Fruit fly (Drosophila melanogaster) whole organism, embryonic: ENCODE results near the gene CG43085.

Source experiments
- Ada2b ChIP-seq: fragments of 200-800 bp; sonication (Bioruptor generic); IDR thresholded peaks from 2 replicates; pipeline ENCODE4 v1.3.6; 2022; ENCODE audit warnings: missing biosample characterization, missing genetic modification characterization
- Aef1 ChIP-seq: fragments of 200-800 bp; sonication (Bioruptor generic); IDR thresholded peaks from 3 replicates; pipeline ENCODE4 v1.3.6; 2022; ENCODE audit warnings: missing biosample characterization, missing genetic modification characterization
- Blimp-1 ChIP-seq: fragments of 200-800 bp; sonication (Bioruptor generic); optimal IDR thresholded peaks from 3 replicates; lab custom pipeline; 2018; ENCODE audit warnings: missing biosample characterization, missing genetic modification characterization, mild to moderate bottlenecking, moderate library complexity, missing genetic modification reagents
- Bteb2 ChIP-seq: fragments of 200-800 bp; sonication (Bioruptor generic); optimal IDR thresholded peaks from 2 replicates; lab custom pipeline; 2016; ENCODE audit warnings: missing biosample characterization, missing genetic modification characterization
- CG10321 ChIP-seq: fragments of 200-800 bp; sonication (Bioruptor generic); IDR thresholded peaks from 2 replicates; pipeline ENCODE4 v1.3.6; 2022; ENCODE audit warnings: missing biosample characterization, missing genetic modification characterization
- CG11247 ChIP-seq: fragments of 200-800 bp; sonication (Bioruptor generic); IDR thresholded peaks from 2 replicates; pipeline ENCODE4 v1.3.6; 2022; ENCODE audit warnings: missing biosample characterization, missing genetic modification characterization
- CG12219 ChIP-seq: fragments of 200-800 bp; sonication (Bioruptor generic); optimal IDR thresholded peaks from 3 replicates; lab custom pipeline; 2018; ENCODE audit warnings: missing biosample characterization, mild to moderate bottlenecking, missing genetic modification characterization
- CG14710 ChIP-seq: fragments of 200-800 bp; sonication (Bioruptor generic); optimal IDR thresholded peaks from 3 replicates; lab custom pipeline; 2019; ENCODE audit warnings: missing biosample characterization, mild to moderate bottlenecking, missing genetic modification characterization, moderate library complexity
- CG1647 ChIP-seq: fragments of 200-800 bp; sonication (Bioruptor generic); optimal IDR thresholded peaks from 3 replicates; lab custom pipeline; 2016; ENCODE audit warnings: missing biosample characterization, missing genetic modification characterization
- CG2875 ChIP-seq: fragments of 200-800 bp; sonication (Bioruptor generic); optimal IDR thresholded peaks from 2 replicates; lab custom pipeline; 2017; ENCODE audit warnings: missing biosample characterization, mild to moderate bottlenecking, missing genetic modification characterization, missing genetic modification reagents
- CG32767 ChIP-seq: fragments of 200-800 bp; sonication (Bioruptor generic); IDR thresholded peaks from 2 replicates; pipeline ENCODE4 v1.3.6; 2022; ENCODE audit warnings: missing biosample characterization, missing genetic modification characterization
- CG33557 ChIP-seq: fragments of 200-800 bp; sonication (Bioruptor generic); optimal IDR thresholded peaks from 2 replicates; lab custom pipeline; 2019; ENCODE audit warnings: missing biosample characterization, mild to moderate bottlenecking, missing genetic modification characterization, moderate library complexity
- CG8290 ChIP-seq, 3 experiments: fragments of 200-800 bp; sonication (Bioruptor generic); optimal IDR thresholded peaks; 2 replicates each; lab custom pipeline; 2016 to 2019; ENCODE audit warnings: missing biosample characterization in 3 of 3, missing genetic modification characterization in 3 of 3, mild to moderate bottlenecking in 2 of 3, moderate library complexity in 1 of 3
- CG8924 ChIP-seq: fragments of 200-800 bp; optimal IDR thresholded peaks from 3 replicates; lab custom pipeline; 2019; ENCODE audit warnings: missing biosample characterization, mild to moderate bottlenecking, missing genetic modification characterization, moderate library complexity
- CG9609 ChIP-seq: fragments of 200-800 bp; sonication (Bioruptor generic); optimal IDR thresholded peaks from 3 replicates; lab custom pipeline; 2016; ENCODE audit warnings: missing biosample characterization, missing genetic modification characterization
- CG9817 ChIP-seq: fragments of 200-800 bp; sonication (Bioruptor generic); optimal IDR thresholded peaks from 2 replicates; lab custom pipeline; 2018; ENCODE audit warnings: missing biosample characterization, mild to moderate bottlenecking, missing genetic modification characterization, moderate library complexity
- CrebB ChIP-seq: fragments of 200-800 bp; sonication (Bioruptor generic); optimal IDR thresholded peaks from 3 replicates; lab custom pipeline; 2018; ENCODE audit warnings: missing biosample characterization, mild to moderate bottlenecking, missing genetic modification characterization
- D19A ChIP-seq: fragments of 200-800 bp; optimal IDR thresholded peaks from 3 replicates; lab custom pipeline; 2019; ENCODE audit warnings: missing biosample characterization, mild to moderate bottlenecking, missing genetic modification characterization, moderate library complexity
- Dek ChIP-seq: fragments of 200-800 bp; sonication (Bioruptor generic); optimal IDR thresholded peaks from 3 replicates; lab custom pipeline; 2019; ENCODE audit warnings: missing biosample characterization, mild to moderate bottlenecking, missing genetic modification characterization, moderate library complexity
- Dp ChIP-seq: fragments of 200-800 bp; sonication (Bioruptor generic); optimal IDR thresholded peaks from 2 replicates; lab custom pipeline; 2018; ENCODE audit warnings: missing biosample characterization, mild to moderate bottlenecking, missing genetic modification characterization, moderate library complexity
- Dref ChIP-seq: fragments of 200-800 bp; sonication (Bioruptor generic); IDR thresholded peaks from 2 replicates; pipeline ENCODE4 v1.3.6; 2022; ENCODE audit warnings: missing biosample characterization, missing genetic modification characterization
- GATAe ChIP-seq: fragments of 200-800 bp; sonication (Bioruptor generic); conservative IDR thresholded peaks from 2 replicates; pipeline ENCODE4 v1.3.6; 2022; ENCODE audit warnings: missing biosample characterization, missing genetic modification characterization
- Hmr ChIP-seq: fragments of 200-800 bp; sonication (Bioruptor generic); optimal IDR thresholded peaks from 3 replicates; lab custom pipeline; 2017; ENCODE audit warnings: mild to moderate bottlenecking, missing biosample characterization, missing genetic modification reagents, missing genetic modification characterization
- Hr78 ChIP-seq, 2 experiments: fragments of 200-800 bp in 1 of 2; fragments of >200 bp in 1 of 2; sonication (Bioruptor generic) in 1 of 2; optimal IDR thresholded peaks; 2 replicates each; lab custom pipeline; 2017 to 2019; ENCODE audit warnings: missing biosample characterization in 2 of 2, missing genetic modification characterization in 2 of 2, mild to moderate bottlenecking in 1 of 2, moderate library complexity in 1 of 2
- Kr ChIP-seq: fragments of 200-800 bp; sonication (Bioruptor generic); optimal IDR thresholded peaks from 2 replicates; lab custom pipeline; 2017; ENCODE audit warnings: missing biosample characterization, mild to moderate bottlenecking, missing genetic modification characterization
- Lhr ChIP-seq: fragments of 200-800 bp; sonication (Bioruptor generic); optimal IDR thresholded peaks from 3 replicates; lab custom pipeline; 2017; ENCODE audit warnings: mild to moderate bottlenecking, missing biosample characterization, missing genetic modification reagents, missing genetic modification characterization
- Nf-YC ChIP-seq: fragments of 200-800 bp; optimal IDR thresholded peaks from 3 replicates; lab custom pipeline; 2019; ENCODE audit warnings: missing biosample characterization, mild to moderate bottlenecking, missing genetic modification characterization, moderate library complexity
- Oaz ChIP-seq: fragments of 200-800 bp; sonication (Bioruptor generic); IDR thresholded peaks from 2 replicates; pipeline ENCODE4 v1.3.6; 2022; ENCODE audit warnings: missing biosample characterization, missing genetic modification characterization
- Sin3A ChIP-seq: fragments of >200 bp; optimal IDR thresholded peaks from 2 replicates; lab custom pipeline; 2018
- Sry-δ ChIP-seq: fragments of 200-800 bp; sonication (Bioruptor generic); optimal IDR thresholded peaks from 2 replicates; lab custom pipeline; 2016; ENCODE audit warnings: missing biosample characterization, missing genetic modification characterization
- Ssrp ChIP-seq: fragments of 200-800 bp; sonication (Bioruptor generic); optimal IDR thresholded peaks from 2 replicates; lab custom pipeline; 2018; ENCODE audit warnings: missing biosample characterization, mild to moderate bottlenecking, missing genetic modification characterization, moderate library complexity
- ap ChIP-seq: fragments of 200-800 bp; sonication (Bioruptor generic); IDR thresholded peaks from 2 replicates; pipeline ENCODE4 v1.3.6; 2022; ENCODE audit warnings: missing biosample characterization, missing genetic modification characterization
- corto ChIP-seq: fragments of 200-800 bp; sonication (Bioruptor generic); optimal IDR thresholded peaks from 2 replicates; lab custom pipeline; 2016; ENCODE audit warnings: missing biosample characterization, mild to moderate bottlenecking, missing genetic modification characterization, moderate library complexity
- esg ChIP-seq: fragments of 200-800 bp; sonication (Bioruptor generic); conservative IDR thresholded peaks from 2 replicates; pipeline ENCODE4 v1.3.6; 2022; ENCODE audit warnings: missing biosample characterization, missing genetic modification characterization
- grau ChIP-seq: fragments of 200-800 bp; optimal IDR thresholded peaks from 3 replicates; lab custom pipeline; 2019; ENCODE audit warnings: missing biosample characterization, mild to moderate bottlenecking, missing genetic modification characterization, moderate library complexity
- hb ChIP-seq: fragments of 200-800 bp; sonication (Bioruptor generic); IDR thresholded peaks from 3 replicates; pipeline ENCODE4 v1.3.6; 2022; ENCODE audit warnings: missing biosample characterization, missing genetic modification characterization; ENCODE audit not compliant: partially characterized antibody
- jigr1 ChIP-seq: fragments of 200-800 bp; sonication (Bioruptor generic); IDR thresholded peaks from 3 replicates; pipeline ENCODE4 v1.3.6; 2022; ENCODE audit warnings: missing biosample characterization, missing genetic modification characterization
- nerfin-1 ChIP-seq: fragments of 200-800 bp; sonication (Bioruptor generic); optimal IDR thresholded peaks from 3 replicates; lab custom pipeline; 2019; ENCODE audit warnings: missing biosample characterization, mild to moderate bottlenecking, missing genetic modification characterization, moderate library complexity
- nmo ChIP-seq: fragments of 200-800 bp; sonication (Bioruptor generic); optimal IDR thresholded peaks from 2 replicates; lab custom pipeline; 2018; ENCODE audit warnings: missing biosample characterization, mild to moderate bottlenecking, missing genetic modification characterization, moderate library complexity
- onecut ChIP-seq: fragments of 200-800 bp; sonication (Bioruptor generic); IDR thresholded peaks from 2 replicates; pipeline ENCODE4 v1.3.6; 2022; ENCODE audit warnings: missing biosample characterization, missing genetic modification characterization
- pan ChIP-seq, 4 experiments: fragments of >200 bp in 3 of 4; fragments of 200-800 bp in 1 of 4; sonication (Bioruptor generic) in 1 of 4; optimal IDR thresholded peaks in 3 of 4; IDR thresholded peaks in 1 of 4; 2 replicates each; pipeline versions ENCODE4 v1.3.6 to Lab custom; 2017 to 2022; ENCODE audit warnings: missing biosample characterization in 2 of 4, missing genetic modification characterization in 2 of 4, mixed read lengths in 1 of 4
- peb ChIP-seq: fragments of 200-800 bp; sonication (Bioruptor generic); IDR thresholded peaks from 2 replicates; pipeline ENCODE4 v1.3.6; 2022; ENCODE audit warnings: missing biosample characterization, missing genetic modification characterization
- so ChIP-seq: fragments of 200-800 bp; sonication (Bioruptor generic); IDR thresholded peaks from 3 replicates; pipeline ENCODE4 v1.3.6; 2022; ENCODE audit warnings: missing biosample characterization, missing genetic modification characterization
- trh ChIP-seq: fragments of 200-800 bp; sonication (Bioruptor generic); optimal IDR thresholded peaks from 2 replicates; lab custom pipeline; 2016; ENCODE audit warnings: missing biosample characterization, missing genetic modification characterization
- ttk ChIP-seq: fragments of 200-800 bp; sonication (Bioruptor generic); IDR thresholded peaks from 2 replicates; pipeline ENCODE4 v2.1.2; 2022; ENCODE audit warnings: missing biosample characterization, missing genetic modification characterization
- usp ChIP-seq: fragments of >200 bp; optimal IDR thresholded peaks from 2 replicates; lab custom pipeline; 2017; ENCODE audit warnings: missing biosample characterization, missing genetic modification characterization
- z ChIP-seq: fragments of 200-800 bp; sonication (Bioruptor generic); IDR thresholded peaks from 3 replicates; pipeline ENCODE4 v1.3.6; 2022; ENCODE audit warnings: missing biosample characterization, missing genetic modification characterization
- zen2 ChIP-seq: fragments of 200-800 bp; sonication (Bioruptor generic); IDR thresholded peaks from 3 replicates; pipeline ENCODE4 v1.3.6; 2022; ENCODE audit warnings: missing biosample characterization, missing genetic modification characterization; ENCODE audit not compliant: partially characterized antibody

CG43085 gene

dm6 chr3L:17610896-17611711 lies 35.4 kb downstream of the CG43085 start (continued):
- TF ChIP-seq CG1647 = no peak
- TF ChIP-seq esg (GFP tag; lab: Robert Waterston, UW) = peak; percentile 27
- no peak for TF ChIP-seq Nf-YC (tag; lab: Kevin White, UChicago)
- TF ChIP-seq grau (tag; lab: Kevin White, UChicago) = peak; percentile 63
- TF ChIP-seq z (GFP tag; lab: Robert Waterston, UW) = 0 out of 3 replicates have a peak, but pooled peaks have one; percentile 44
- no peak for TF ChIP-seq CrebB (tag; lab: Kevin White, UChicago)
- peak; percentile 43 for TF ChIP-seq CG2875 (GFP tag; lab: Kevin White, UChicago)
- TF ChIP-seq onecut (GFP tag; lab: Robert Waterston, UW) = peak; percentile 32; the same call in 1 of the 2 replicates
- peak; percentile 87 for TF ChIP-seq CG14710
- no peak for TF ChIP-seq peb (GFP tag; lab: Robert Waterston, UW)
- no peak for TF ChIP-seq Dref (GFP tag; lab: Robert Waterston, UW)
- no peak for TF ChIP-seq Sry-δ (GFP tag; lab: Kevin White, UChicago)
- no peak for TF ChIP-seq Ada2b (GFP tag; lab: Robert Waterston, UW)
- TF ChIP-seq Oaz (GFP tag; lab: Robert Waterston, UW) = no peak
- TF ChIP-seq Aef1 (GFP tag; lab: Robert Waterston, UW) = no peak
- peak; percentile 24 for TF ChIP-seq CG8290 (GFP tag; optimal IDR thresholded peaks at IDR 0.05; lab: Kevin White, UChicago)
- no peak for TF ChIP-seq CG8290 (tag; optimal IDR thresholded peaks at IDR 0.05; lab: Kevin White, UChicago)
- TF ChIP-seq GATAe (GFP tag; lab: Robert Waterston, UW) = no peak
- no peak for TF ChIP-seq Bteb2 (GFP tag; lab: Kevin White, UChicago)
- peak; percentile 70 for TF ChIP-seq Blimp-1 (GFP tag; lab: Kevin White, UChicago)
- TF ChIP-seq nmo (GFP tag; lab: Kevin White, UChicago) = peak; percentile 92
- no peak for TF ChIP-seq Kr
- peak; percentile 69 for TF ChIP-seq D19A (tag; lab: Kevin White, UChicago)
- 0 out of 2 replicates have a peak, but pooled peaks have one; percentile 24 for TF ChIP-seq CG32767 (GFP tag; lab: Robert Waterston, UW)
- TF ChIP-seq CG11247 (GFP tag; lab: Robert Waterston, UW) = no peak
- no peak for TF ChIP-seq jigr1 (GFP tag; lab: Robert Waterston, UW)
- TF ChIP-seq trh (GFP tag; lab: Kevin White, UChicago) = peak; percentile 14
- TF ChIP-seq CG9609 (GFP tag; lab: Kevin White, UChicago) = no peak
- TF ChIP-seq usp (GFP tag; lab: Kevin White, UChicago) = no peak
- TF ChIP-seq CG9817 = no peak
- TF ChIP-seq CG8924 (tag; lab: Kevin White, UChicago) = peak; percentile 66
- no peak for TF ChIP-seq Dp (GFP tag; lab: Kevin White, UChicago)
- TF ChIP-seq Ssrp (tag; lab: Kevin White, UChicago) = peak; percentile 87
- TF ChIP-seq CG12219 = no peak
- 0 out of 2 replicates have a peak, but pooled peaks have one; percentile 38 for TF ChIP-seq ttk
- no peak for TF ChIP-seq Dek
- no peak for TF ChIP-seq pan (optimal IDR thresholded peaks at IDR 0.05; lab: Kevin White, UChicago)
- TF ChIP-seq pan (GFP tag; optimal IDR thresholded peaks at IDR 0.05 in 1 of 2, IDR thresholded peaks at IDR 0.05 in 1 of 2) = no peak
- no peak for TF ChIP-seq so (GFP tag; lab: Robert Waterston, UW)
- no peak for TF ChIP-seq Hmr
- TF ChIP-seq Hr78 (GFP tag; optimal IDR thresholded peaks at IDR 0.05; lab: Kevin White, UChicago) = peak in 1 of 2 experiments; percentile 36
- no peak for TF ChIP-seq Sin3A (lab: Kevin White, UChicago)
- TF ChIP-seq CG10321 (GFP tag; lab: Robert Waterston, UW) = no peak
- no peak for TF ChIP-seq zen2 (GFP tag; lab: Robert Waterston, UW)
- TF ChIP-seq nerfin-1 (tag; lab: Kevin White, UChicago) = peak; percentile 74
- 0 out of 2 replicates have a peak, but pooled peaks have one; percentile 20 for TF ChIP-seq ap (GFP tag; lab: Robert Waterston, UW)
- TF ChIP-seq CG33557 (GFP tag; lab: Kevin White, UChicago) = peak; percentile 72
- no peak for TF ChIP-seq hb
- TF ChIP-seq Lhr = peak; percentile 68
- peak; percentile 70 for TF ChIP-seq corto (GFP tag; lab: Kevin White, UChicago)
